Fruit fly (Drosophila melanogaster) whole organism, embryonic: ENCODE results near the gene CG6830.

Experiments used
- Asciz ChIP-seq: fragments of 200-800 bp; sonication (Bioruptor generic); optimal IDR thresholded peaks from 2 replicates; lab custom pipeline; 2017; ENCODE audit warnings: missing biosample characterization, mild to moderate bottlenecking, missing genetic modification characterization, missing genetic modification reagents
- Atf6 ChIP-seq: fragments of 200-800 bp; sonication (Bioruptor generic); IDR thresholded peaks from 2 replicates; pipeline ENCODE4 v1.3.6; 2022; ENCODE audit warnings: missing biosample characterization, missing genetic modification characterization
- Bteb2 ChIP-seq: fragments of 200-800 bp; sonication (Bioruptor generic); optimal IDR thresholded peaks from 2 replicates; lab custom pipeline; 2016; ENCODE audit warnings: missing biosample characterization, missing genetic modification characterization
- CG11456 ChIP-seq: fragments of 200-800 bp; sonication (Bioruptor generic); IDR thresholded peaks from 3 replicates; pipeline ENCODE4 v1.3.6; 2022; ENCODE audit warnings: missing biosample characterization, missing genetic modification characterization
- CG12236 ChIP-seq: fragments of 200-800 bp; sonication (Bioruptor generic); optimal IDR thresholded peaks from 2 replicates; lab custom pipeline; 2016; ENCODE audit warnings: missing biosample characterization, missing genetic modification characterization
- CG12659 ChIP-seq: fragments of 200-800 bp; sonication (Bioruptor generic); optimal IDR thresholded peaks from 3 replicates; lab custom pipeline; 2017; ENCODE audit warnings: mild to moderate bottlenecking, missing biosample characterization, missing genetic modification reagents, missing genetic modification characterization
- CG14860 ChIP-seq: fragments of 200-800 bp; sonication (Bioruptor generic); IDR thresholded peaks from 3 replicates; pipeline ENCODE4 v1.3.6; 2022; ENCODE audit warnings: missing biosample characterization, missing genetic modification characterization; ENCODE audit not compliant: partially characterized antibody
- CG15073 ChIP-seq: fragments of 200-800 bp; sonication (Bioruptor generic); optimal IDR thresholded peaks from 2 replicates; lab custom pipeline; 2016; ENCODE audit warnings: missing biosample characterization, missing genetic modification characterization
- CG15269 ChIP-seq: fragments of 200-800 bp; sonication (Bioruptor generic); optimal IDR thresholded peaks from 2 replicates; lab custom pipeline; 2018; ENCODE audit warnings: missing biosample characterization, mild to moderate bottlenecking, missing genetic modification characterization, moderate library complexity
- CG1647 ChIP-seq: fragments of 200-800 bp; sonication (Bioruptor generic); optimal IDR thresholded peaks from 3 replicates; lab custom pipeline; 2016; ENCODE audit warnings: missing biosample characterization, missing genetic modification characterization
- CG2120 ChIP-seq: fragments of 200-800 bp; sonication (Bioruptor generic); optimal IDR thresholded peaks from 3 replicates; lab custom pipeline; 2016; ENCODE audit warnings: missing biosample characterization, missing genetic modification characterization
- CG30431 ChIP-seq: fragments of 200-800 bp; sonication (Bioruptor generic); optimal IDR thresholded peaks from 2 replicates; lab custom pipeline; 2017; ENCODE audit warnings: missing biosample characterization, missing genetic modification characterization
- CG5245 ChIP-seq: fragments of 200-800 bp; sonication (Bioruptor generic); optimal IDR thresholded peaks from 3 replicates; lab custom pipeline; 2016; ENCODE audit warnings: missing biosample characterization, missing genetic modification characterization
- CG9817 ChIP-seq: fragments of 200-800 bp; sonication (Bioruptor generic); optimal IDR thresholded peaks from 2 replicates; lab custom pipeline; 2018; ENCODE audit warnings: missing biosample characterization, mild to moderate bottlenecking, missing genetic modification characterization, moderate library complexity
- Dad ChIP-seq: fragments of 200-800 bp; sonication (Bioruptor generic); optimal IDR thresholded peaks from 3 replicates; lab custom pipeline; 2016; ENCODE audit warnings: missing biosample characterization, missing genetic modification characterization
- Deaf1 ChIP-seq: fragments of 200-800 bp; optimal IDR thresholded peaks from 3 replicates; lab custom pipeline; 2019; ENCODE audit warnings: missing biosample characterization, mild to moderate bottlenecking, missing genetic modification characterization, moderate library complexity
- Dfd ChIP-seq, 2 experiments: fragments of >200 bp; optimal IDR thresholded peaks; 2 replicates each; lab custom pipeline; 2017; ENCODE audit warnings: missing biosample characterization in 2 of 2, missing genetic modification characterization in 2 of 2
- Dll ChIP-seq: fragments of 200-800 bp; sonication (Bioruptor generic); IDR thresholded peaks from 4 replicates; pipeline ENCODE4 v1.3.6; 2022; ENCODE audit warnings: missing biosample characterization, missing genetic modification characterization; ENCODE audit not compliant: partially characterized antibody
- Gug ChIP-seq: fragments of 200-800 bp; sonication (Bioruptor generic); IDR thresholded peaks from 4 replicates; pipeline ENCODE4 v1.3.6; 2022; ENCODE audit warnings: missing biosample characterization, missing genetic modification characterization
- HmgD ChIP-seq: fragments of 200-800 bp; sonication (Bioruptor generic); optimal IDR thresholded peaks from 3 replicates; lab custom pipeline; 2016; ENCODE audit warnings: missing biosample characterization, missing genetic modification characterization
- Hr51 ChIP-seq, 2 experiments: fragments of 200-800 bp; sonication (Bioruptor generic); optimal IDR thresholded peaks; 2 replicates in 1 of 2; 3 replicates in 1 of 2; lab custom pipeline; 2016 to 2018; ENCODE audit warnings: missing biosample characterization in 2 of 2, missing genetic modification characterization in 2 of 2, mild to moderate bottlenecking in 1 of 2, moderate library complexity in 1 of 2
- Myb ChIP-seq: fragments of 200-800 bp; sonication (Bioruptor generic); optimal IDR thresholded peaks from 2 replicates; lab custom pipeline; 2016; ENCODE audit warnings: missing biosample characterization, missing genetic modification characterization
- NC2β ChIP-seq: fragments of 200-800 bp; sonication (Bioruptor generic); optimal IDR thresholded peaks from 2 replicates; lab custom pipeline; 2016; ENCODE audit warnings: missing biosample characterization, missing genetic modification characterization
- Opbp ChIP-seq: fragments of 200-800 bp; sonication (Bioruptor generic); IDR thresholded peaks from 3 replicates; pipeline ENCODE4 v1.3.6; 2022; ENCODE audit warnings: missing biosample characterization, missing genetic modification characterization; ENCODE audit not compliant: partially characterized antibody
- Optix ChIP-seq: fragments of 200-800 bp; sonication (Bioruptor generic); IDR thresholded peaks from 3 replicates; pipeline ENCODE4 v1.3.6; 2022; ENCODE audit warnings: missing biosample characterization, missing genetic modification characterization
- Scr ChIP-seq: fragments of 200-800 bp; sonication (Bioruptor generic); IDR thresholded peaks from 2 replicates; pipeline ENCODE4 v1.3.6; 2022; ENCODE audit warnings: missing biosample characterization, missing genetic modification characterization; ENCODE audit not compliant: partially characterized antibody
- Sox100B ChIP-seq: fragments of 200-800 bp; sonication (Bioruptor generic); optimal IDR thresholded peaks from 3 replicates; lab custom pipeline; 2018; ENCODE audit warnings: missing biosample characterization, mild to moderate bottlenecking, missing genetic modification characterization
- Stat92E ChIP-seq, 3 experiments: fragments of >200 bp in 2 of 3; fragments of 200-800 bp in 1 of 3; sonication (Bioruptor generic) in 1 of 3; optimal IDR thresholded peaks; 2 replicates each; lab custom pipeline; 2017 to 2019; ENCODE audit warnings: missing biosample characterization in 3 of 3, missing genetic modification characterization in 3 of 3, mild to moderate bottlenecking in 1 of 3, moderate library complexity in 1 of 3
- bowl ChIP-seq: fragments of 200-800 bp; sonication (Bioruptor generic); IDR thresholded peaks from 2 replicates; pipeline ENCODE4 v1.3.6; 2022; ENCODE audit warnings: missing biosample characterization, missing genetic modification characterization
- caup ChIP-seq: fragments of 200-800 bp; sonication (Bioruptor generic); optimal IDR thresholded peaks from 3 replicates; lab custom pipeline; 2017; ENCODE audit warnings: missing biosample characterization, mild to moderate bottlenecking, missing genetic modification characterization, moderate library complexity; ENCODE audit not compliant: severe bottlenecking
- chn ChIP-seq: fragments of 200-800 bp; sonication (Bioruptor generic); optimal IDR thresholded peaks from 2 replicates; lab custom pipeline; 2016; ENCODE audit warnings: missing biosample characterization, missing genetic modification characterization
- crc ChIP-seq: fragments of 200-800 bp; sonication (Bioruptor generic); optimal IDR thresholded peaks from 2 replicates; lab custom pipeline; 2016; ENCODE audit warnings: missing biosample characterization, missing genetic modification characterization
- crp ChIP-seq, 2 experiments: fragments of 200-800 bp; sonication (Bioruptor generic); optimal IDR thresholded peaks; 2 replicates in 1 of 2; 3 replicates in 1 of 2; lab custom pipeline; 2017; ENCODE audit warnings: missing biosample characterization in 2 of 2, missing genetic modification characterization in 2 of 2, mild to moderate bottlenecking in 1 of 2, moderate library complexity in 1 of 2
- dati ChIP-seq: fragments of 200-800 bp; sonication (Bioruptor generic); IDR thresholded peaks from 2 replicates; pipeline ENCODE4 v1.3.6; 2022; ENCODE audit warnings: missing biosample characterization, missing genetic modification characterization
- disco-r ChIP-seq: fragments of 200-800 bp; sonication (Bioruptor generic); optimal IDR thresholded peaks from 2 replicates; lab custom pipeline; 2016; ENCODE audit warnings: missing biosample characterization, missing genetic modification characterization
- dm ChIP-seq: fragments of 200-800 bp; sonication (Bioruptor generic); optimal IDR thresholded peaks from 3 replicates; lab custom pipeline; 2016; ENCODE audit warnings: missing biosample characterization, missing genetic modification characterization
- esg ChIP-seq: fragments of 200-800 bp; sonication (Bioruptor generic); conservative IDR thresholded peaks from 2 replicates; pipeline ENCODE4 v1.3.6; 2022; ENCODE audit warnings: missing biosample characterization, missing genetic modification characterization
- ewg ChIP-seq: fragments of 200-800 bp; sonication (Bioruptor generic); optimal IDR thresholded peaks from 3 replicates; lab custom pipeline; 2017; ENCODE audit warnings: mild to moderate bottlenecking, missing biosample characterization, missing genetic modification reagents, missing genetic modification characterization
- eyg ChIP-seq: fragments of 200-800 bp; sonication (Bioruptor generic); optimal IDR thresholded peaks from 3 replicates; lab custom pipeline; 2016; ENCODE audit warnings: missing biosample characterization, missing genetic modification characterization
- fd3F ChIP-seq: fragments of 200-800 bp; sonication (Bioruptor generic); optimal IDR thresholded peaks from 2 replicates; lab custom pipeline; 2018; ENCODE audit warnings: missing biosample characterization, mild to moderate bottlenecking, missing genetic modification characterization, moderate library complexity
- gsb-n ChIP-seq: fragments of 200-800 bp; sonication (Bioruptor generic); optimal IDR thresholded peaks from 3 replicates; lab custom pipeline; 2018; ENCODE audit warnings: missing biosample characterization, mild to moderate bottlenecking, missing genetic modification characterization
- h ChIP-seq: fragments of >200 bp; optimal IDR thresholded peaks from 2 replicates; lab custom pipeline; 2017
- jigr1 ChIP-seq: fragments of 200-800 bp; sonication (Bioruptor generic); IDR thresholded peaks from 3 replicates; pipeline ENCODE4 v1.3.6; 2022; ENCODE audit warnings: missing biosample characterization, missing genetic modification characterization
- klu ChIP-seq: fragments of 200-800 bp; sonication (Bioruptor generic); IDR thresholded peaks from 2 replicates; pipeline ENCODE4 v1.3.6; 2022; ENCODE audit warnings: missing biosample characterization, missing genetic modification characterization
- mirr ChIP-seq: fragments of 200-800 bp; sonication (Bioruptor generic); optimal IDR thresholded peaks from 3 replicates; lab custom pipeline; 2018; ENCODE audit warnings: missing biosample characterization, mild to moderate bottlenecking, missing genetic modification characterization
- nau ChIP-seq: fragments of 200-800 bp; sonication (Bioruptor generic); optimal IDR thresholded peaks from 3 replicates; lab custom pipeline; 2017; ENCODE audit warnings: missing biosample characterization, mild to moderate bottlenecking, missing genetic modification characterization, missing genetic modification reagents
- phol ChIP-seq: fragments of 200-800 bp; sonication (Bioruptor generic); optimal IDR thresholded peaks from 3 replicates; lab custom pipeline; 2018; ENCODE audit warnings: missing biosample characterization, mild to moderate bottlenecking, missing genetic modification characterization, moderate library complexity
- sisA ChIP-seq: fragments of 200-800 bp; sonication (Bioruptor generic); IDR thresholded peaks from 2 replicates; pipeline ENCODE4 v1.3.6; 2022; ENCODE audit warnings: missing biosample characterization, missing genetic modification characterization
- ssp ChIP-seq: fragments of 200-800 bp; sonication (Bioruptor generic); IDR thresholded peaks from 2 replicates; pipeline ENCODE4 v1.3.6; 2022; ENCODE audit warnings: missing biosample characterization, missing genetic modification characterization
- twi ChIP-seq: fragments of 200-800 bp; optimal IDR thresholded peaks from 2 replicates; lab custom pipeline; 2019; ENCODE audit warnings: missing biosample characterization, mild to moderate bottlenecking, missing genetic modification characterization, moderate library complexity
- vfl ChIP-seq: fragments of 200-800 bp; sonication (Bioruptor generic); optimal IDR thresholded peaks from 2 replicates; lab custom pipeline; 2016; ENCODE audit warnings: missing biosample characterization, missing genetic modification characterization

Gene CG6830

DNA sequence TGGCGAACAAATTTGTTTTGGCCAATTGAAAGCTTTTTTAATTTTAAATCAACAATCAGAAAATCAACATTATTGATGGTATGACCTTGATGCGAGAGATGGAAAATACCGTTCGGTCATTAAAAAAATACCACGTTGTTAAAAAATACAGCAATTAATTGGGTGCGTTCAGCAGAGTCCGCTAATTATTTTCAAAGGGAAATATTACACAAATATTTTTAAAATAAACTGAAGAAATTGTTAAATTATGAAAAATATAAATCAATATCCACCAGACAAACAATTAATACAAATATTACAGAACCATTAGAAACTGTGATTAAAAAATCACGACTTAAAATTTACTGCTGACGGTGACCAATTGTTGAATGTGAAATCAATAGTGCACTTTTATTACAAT is 6.1 kb downstream of the CG6830 start, which contains the start of gene CG18476 (continued):
- TF ChIP-seq HmgD (GFP tag; lab: Kevin White, UChicago) (no peak), eyg (GFP tag; lab: Kevin White, UChicago) (peak; percentile 12), sisA (GFP tag; lab: Robert Waterston, UW) (peak; percentile 89), ewg (GFP tag; lab: Kevin White, UChicago) (peak; percentile 75), vfl (GFP tag; lab: Kevin White, UChicago) (peak; percentile 69), h (lab: Kevin White, UChicago) (no peak), Scr (GFP tag; lab: Robert Waterston, UW) (no peak; the same call in 1 of the 2 replicates), twi (tag; lab: Kevin White, UChicago) (peak; percentile 87), CG5245 (GFP tag; lab: Kevin White, UChicago) (peak; percentile 77), CG9817 (tag; lab: Kevin White, UChicago) (peak; percentile 92), NC2β (peak; percentile 54), Stat92E (GFP tag; optimal IDR thresholded peaks at IDR 0.05; lab: Kevin White, UChicago) (peak in 1 of 3 experiments; percentile 50), gsb-n (tag; lab: Kevin White, UChicago) (peak; percentile 89), Dfd (GFP tag; optimal IDR thresholded peaks at IDR 0.05; lab: Kevin White, UChicago) (no peak), Optix (GFP tag; lab: Robert Waterston, UW) (no peak), CG12659 (peak; percentile 94), mirr (peak; percentile 60), CG12236 (GFP tag; lab: Kevin White, UChicago) (peak; percentile 45), klu (GFP tag; lab: Robert Waterston, UW) (peak; percentile 90), dati (peak; percentile 35; the same call in 1 of the 2 replicates), Sox100B (GFP tag; lab: Kevin White, UChicago) (peak; percentile 90), Bteb2 (peak; percentile 77), bowl (peak; percentile 72), nau (no peak), CG30431 (peak; percentile 57), disco-r (peak; percentile 38), dm (GFP tag; lab: Kevin White, UChicago) (peak; percentile 21), Atf6 (GFP tag; lab: Robert Waterston, UW) (peak; percentile 88), phol (tag; lab: Kevin White, UChicago) (peak; percentile 96), CG14860 (no peak), jigr1 (GFP tag; lab: Robert Waterston, UW) (peak; percentile 75), CG11456 (GFP tag; lab: Robert Waterston, UW) (peak; percentile 92), ssp (peak; percentile 80), CG1647 (GFP tag; lab: Kevin White, UChicago) (peak; percentile 37), esg (peak; percentile 91), crp (GFP tag; optimal IDR thresholded peaks at IDR 0.05; lab: Kevin White, UChicago) (peak in 1 of 2 experiments; percentile 47), crc (GFP tag; lab: Kevin White, UChicago) (no peak), Dad (GFP tag; lab: Kevin White, UChicago) (peak; percentile 30), Opbp (GFP tag; lab: Robert Waterston, UW) (no peak), Deaf1 (tag; lab: Kevin White, UChicago) (peak; percentile 77), caup (peak; percentile 89), Myb (peak; percentile 26), CG15269 (tag; lab: Kevin White, UChicago) (peak; percentile 94), fd3F (peak; percentile 90), chn (GFP tag; lab: Kevin White, UChicago) (peak; percentile 71), Gug (no peak; the same call in 2 of the 4 replicates), Hr51 (GFP tag; optimal IDR thresholded peaks at IDR 0.05; lab: Kevin White, UChicago) (peak; percentile 52 to 95), CG15073 (GFP tag; lab: Kevin White, UChicago) (no peak), Dll (GFP tag; lab: Robert Waterston, UW) (no peak), Asciz (GFP tag; lab: Kevin White, UChicago) (peak; percentile 90), CG2120 (GFP tag; lab: Kevin White, UChicago) (peak; percentile 92)
